Fruit fly (Drosophila melanogaster): ENCODE measurements around the gene CG42634.

The CG42634 gene

DNA sequence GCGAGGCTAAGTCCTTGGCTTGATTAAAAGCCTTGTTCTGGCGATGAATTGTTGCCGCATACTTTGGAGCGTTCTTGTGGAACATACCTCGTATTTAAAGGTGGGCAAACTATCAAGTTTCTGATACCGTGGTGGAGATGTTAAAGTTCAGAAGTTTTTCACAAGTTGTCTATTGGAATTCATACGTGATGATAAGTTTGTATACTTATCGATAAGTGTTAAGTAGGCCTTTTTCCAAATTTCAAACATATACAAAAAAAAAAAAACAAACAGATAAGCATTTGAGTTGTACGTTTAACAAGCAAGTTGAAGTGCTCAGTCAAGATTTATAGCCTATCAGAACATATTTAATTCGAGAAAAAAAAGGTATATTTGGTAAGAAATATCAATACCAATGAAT, 21.6 kb upstream of the CG42634 start, which contains the start of gene CG5681:
TSS of gene CG5681 (plus strand) at position 301 of the 400 bp plus-strand sequence.
- TF ChIP-seq CG8159 (tag; optimal IDR thresholded peaks at IDR 0.05) (no peak), rn (GFP tag; IDR thresholded peaks at IDR 0.05) (no peak), D1 (tag; optimal IDR thresholded peaks at IDR 0.05) (no peak), CG32121 (GFP tag; IDR thresholded peaks at IDR 0.05) (no peak), CG34367 (tag; optimal IDR thresholded peaks at IDR 0.05) (no peak)

DNA sequence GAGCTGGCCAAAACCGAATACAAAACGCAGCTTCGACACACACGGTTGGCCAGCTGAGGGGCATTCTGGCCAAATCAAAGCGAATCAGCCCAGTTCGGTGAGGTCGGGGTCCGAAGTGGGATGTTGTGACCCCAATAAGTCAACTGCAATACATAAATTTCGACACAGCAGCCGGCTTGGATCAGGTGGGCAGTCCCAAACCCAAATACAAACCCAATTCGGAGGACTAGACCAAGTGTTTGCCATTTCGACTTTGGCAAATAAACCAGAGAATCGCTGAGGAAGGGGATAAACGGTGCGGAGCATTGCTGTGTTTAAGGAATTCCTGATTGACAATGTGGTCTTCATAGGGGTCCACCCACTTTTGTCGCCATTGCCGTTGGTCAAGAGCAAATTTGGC, 18.8 kb upstream of the CG42634 start:
- no peak for TF ChIP-seq CG34367 (tag; optimal IDR thresholded peaks at IDR 0.05)
- TF ChIP-seq Pif1B (GFP tag; optimal IDR thresholded peaks at IDR 0.05): no peak
- TF ChIP-seq Ets98B (GFP tag; IDR thresholded peaks at IDR 0.05): no peak
- no peak for TF ChIP-seq rn (GFP tag; IDR thresholded peaks at IDR 0.05)
- no peak for TF ChIP-seq CG15710 (tag; optimal IDR thresholded peaks at IDR 0.05)
- TF ChIP-seq fd96Ca (GFP tag; IDR thresholded peaks at IDR 0.05): no peak
- no peak for TF ChIP-seq D1 (tag; optimal IDR thresholded peaks at IDR 0.05)
- no peak for TF ChIP-seq CG8159 (tag; optimal IDR thresholded peaks at IDR 0.05)
- no peak for TF ChIP-seq Pif1A (GFP tag; optimal IDR thresholded peaks at IDR 0.05)
- no peak for TF ChIP-seq CG32121 (GFP tag; IDR thresholded peaks at IDR 0.05)
- TF ChIP-seq CG17806 (tag; optimal IDR thresholded peaks at IDR 0.05): no peak
- TF ChIP-seq CG13204 (GFP tag; optimal IDR thresholded peaks at IDR 0.05): no peak
- TF ChIP-seq CG14655 (GFP tag; optimal IDR thresholded peaks at IDR 0.05): no peak
- no peak for TF ChIP-seq CG8301 (tag; optimal IDR thresholded peaks at IDR 0.05)
- TF ChIP-seq gl (tag; optimal IDR thresholded peaks at IDR 0.05): no peak
- no peak for TF ChIP-seq CG12605 (GFP tag; IDR thresholded peaks at IDR 0.05)
- no peak for TF ChIP-seq CG10348 (GFP tag; IDR thresholded peaks at IDR 0.05)
- TF ChIP-seq CG4496 (GFP tag; IDR thresholded peaks at IDR 0.05): no peak
- no peak for TF ChIP-seq CG9948 (tag; optimal IDR thresholded peaks at IDR 0.05)
- TF ChIP-seq EcR (GFP tag; optimal IDR thresholded peaks at IDR 0.05): no peak

DNA sequence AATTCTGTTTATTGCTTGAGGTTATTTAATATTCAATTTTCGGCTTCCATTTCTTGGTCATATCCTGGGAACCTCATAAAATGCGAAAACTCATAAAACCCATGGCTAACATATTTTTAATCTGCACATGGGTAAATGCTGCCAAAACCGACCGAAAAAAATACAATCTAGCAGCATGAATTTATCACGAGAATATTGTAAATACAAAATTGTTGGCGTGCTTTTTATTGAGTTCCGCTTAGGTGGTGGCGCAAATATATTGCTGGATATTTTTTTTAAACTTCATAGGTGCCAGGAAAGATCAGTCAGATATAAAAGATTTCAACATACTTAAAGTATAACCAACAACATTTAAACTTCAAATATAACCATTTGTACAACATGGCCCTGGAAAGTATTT, 17.6 kb upstream of the CG42634 start, which contains the start of gene Prosbeta5R2:
TSS of gene Prosbeta5R2 (plus strand) at position 301 of the 400 bp plus-strand sequence.
- TF ChIP-seq CG13204 (GFP tag; optimal IDR thresholded peaks at IDR 0.05) (no peak), CG9948 (tag; optimal IDR thresholded peaks at IDR 0.05) (no peak), CG15710 (tag; optimal IDR thresholded peaks at IDR 0.05) (no peak), EcR (GFP tag; optimal IDR thresholded peaks at IDR 0.05) (no peak), gl (tag; optimal IDR thresholded peaks at IDR 0.05) (no peak), Snoo (tag; optimal IDR thresholded peaks at IDR 0.05) (no peak), CG32121 (GFP tag; IDR thresholded peaks at IDR 0.05) (no peak), Pif1B (GFP tag; optimal IDR thresholded peaks at IDR 0.05) (no peak), CG12605 (GFP tag; IDR thresholded peaks at IDR 0.05) (no peak), fd96Ca (GFP tag; IDR thresholded peaks at IDR 0.05) (no peak), D1 (tag; optimal IDR thresholded peaks at IDR 0.05) (no peak), CG8301 (tag; optimal IDR thresholded peaks at IDR 0.05) (no peak), Ets98B (GFP tag; IDR thresholded peaks at IDR 0.05) (no peak), CG14655 (GFP tag; optimal IDR thresholded peaks at IDR 0.05) (no peak), CG34367 (tag; optimal IDR thresholded peaks at IDR 0.05) (no peak)

DNA sequence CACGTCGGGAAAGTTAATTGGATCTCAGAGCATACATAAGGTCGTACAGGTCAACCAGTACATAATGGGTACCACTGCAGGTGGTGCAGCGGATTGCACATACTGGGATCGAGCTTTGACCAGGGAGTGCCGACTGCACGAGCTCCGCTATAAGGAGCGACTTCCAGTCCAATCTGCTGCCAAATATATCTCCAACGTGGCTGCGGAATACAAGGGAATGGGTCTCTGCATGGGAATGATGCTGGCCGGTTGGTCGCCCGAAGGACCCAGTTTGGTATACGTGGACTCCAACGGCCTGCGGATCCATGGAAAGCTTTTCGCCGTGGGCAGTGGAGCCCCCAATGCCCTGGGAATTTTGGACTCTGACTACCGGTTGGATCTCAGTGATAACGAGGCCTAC, 17.0 kb upstream of the CG42634 start:
- TF ChIP-seq CG15710 (tag; optimal IDR thresholded peaks at IDR 0.05) (no peak), D1 (tag; optimal IDR thresholded peaks at IDR 0.05) (no peak), CG10348 (GFP tag; IDR thresholded peaks at IDR 0.05) (no peak), CG13204 (GFP tag; optimal IDR thresholded peaks at IDR 0.05) (no peak), CG34367 (tag; optimal IDR thresholded peaks at IDR 0.05) (no peak), CG8159 (tag; optimal IDR thresholded peaks at IDR 0.05) (no peak), Snoo (tag; optimal IDR thresholded peaks at IDR 0.05) (no peak), Pif1B (GFP tag; optimal IDR thresholded peaks at IDR 0.05) (no peak), CG9948 (tag; optimal IDR thresholded peaks at IDR 0.05) (no peak), rn (GFP tag; IDR thresholded peaks at IDR 0.05) (no peak), CG8301 (tag; optimal IDR thresholded peaks at IDR 0.05) (no peak), EcR (GFP tag; optimal IDR thresholded peaks at IDR 0.05) (no peak), CG4496 (GFP tag; IDR thresholded peaks at IDR 0.05) (no peak), Pif1A (GFP tag; optimal IDR thresholded peaks at IDR 0.05) (no peak), fd96Ca (GFP tag; IDR thresholded peaks at IDR 0.05) (no peak), CG12605 (GFP tag; IDR thresholded peaks at IDR 0.05) (no peak), CG14655 (GFP tag; optimal IDR thresholded peaks at IDR 0.05) (no peak), CG32121 (GFP tag; IDR thresholded peaks at IDR 0.05) (no peak)

DNA sequence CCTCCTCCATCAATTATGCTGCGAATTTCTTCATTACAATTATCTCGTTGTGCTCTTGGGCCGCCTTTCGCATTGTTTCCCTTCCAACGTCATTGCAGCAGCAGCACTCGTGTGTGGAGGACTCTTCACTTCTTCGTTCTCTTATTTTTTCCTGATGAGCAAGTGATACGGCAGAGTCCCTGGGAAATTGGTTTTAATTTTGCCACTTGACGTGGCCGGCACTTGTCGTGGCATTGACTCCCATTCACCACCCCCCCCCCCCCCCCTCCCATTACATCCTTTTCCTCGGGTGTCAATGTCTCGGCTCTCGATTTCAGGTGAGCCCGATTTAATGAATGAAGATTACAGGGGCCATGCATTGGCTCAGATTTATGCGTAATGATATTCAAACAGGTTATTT, 5.6 kb upstream of the CG42634 start:
- TF ChIP-seq CG32121 (GFP tag; IDR thresholded peaks at IDR 0.05) (no peak), EcR (GFP tag; optimal IDR thresholded peaks at IDR 0.05) (peak; percentile 69), CG34367 (tag; optimal IDR thresholded peaks at IDR 0.05) (no peak), D1 (tag; optimal IDR thresholded peaks at IDR 0.05) (no peak), CG15710 (tag; optimal IDR thresholded peaks at IDR 0.05) (no peak)

DNA sequence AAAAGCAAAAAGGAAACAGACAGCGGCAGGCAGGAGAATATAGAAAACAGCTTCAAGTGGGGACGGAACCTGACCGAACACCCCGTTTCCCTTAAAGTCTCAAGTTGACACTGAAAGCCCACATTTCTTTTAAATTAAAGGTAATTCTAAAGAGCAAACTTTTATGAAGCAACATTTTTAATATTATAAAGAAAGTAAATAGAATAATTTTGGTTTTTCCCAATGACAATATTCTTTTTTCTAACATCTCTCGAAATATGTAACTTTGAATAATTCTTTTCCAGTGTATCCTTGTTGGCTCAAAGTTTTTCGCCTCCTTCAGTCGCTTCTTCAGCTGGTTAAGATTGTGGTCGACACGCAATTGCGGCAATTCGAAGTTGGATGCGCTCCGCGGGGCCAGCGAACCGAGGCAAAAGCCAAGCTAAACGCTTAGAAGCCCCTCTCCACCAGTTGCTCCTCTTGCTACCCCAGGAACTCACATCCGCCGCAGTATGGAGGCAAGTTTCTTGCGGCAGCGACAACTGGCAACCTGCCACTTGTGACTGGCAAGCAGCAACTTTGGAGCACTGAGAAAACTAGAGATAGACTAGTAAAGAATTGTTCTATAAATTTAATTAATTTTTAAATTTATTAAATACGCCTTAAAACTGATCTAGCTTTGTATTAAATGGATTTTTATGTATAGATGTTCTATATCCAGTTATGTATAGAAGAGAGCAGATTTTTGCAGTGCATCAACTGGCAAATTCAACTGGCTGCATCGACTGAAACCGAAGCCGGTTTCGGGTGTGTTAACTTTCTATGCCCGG, 4.5 kb upstream of the CG42634 start:
- peak; percentile 87 for TF ChIP-seq fd96Ca (GFP tag; IDR thresholded peaks at IDR 0.05)
- peak; percentile 58 for TF ChIP-seq CG34367 (tag; optimal IDR thresholded peaks at IDR 0.05)
- peak; percentile 80 for TF ChIP-seq CG14655 (GFP tag; optimal IDR thresholded peaks at IDR 0.05)
- TF ChIP-seq CG15710 (tag; optimal IDR thresholded peaks at IDR 0.05): peak; percentile 76
- peak; percentile 14 for TF ChIP-seq gl (tag; optimal IDR thresholded peaks at IDR 0.05)
- TF ChIP-seq Pif1A (GFP tag; optimal IDR thresholded peaks at IDR 0.05): peak; percentile 53
- peak; percentile 91 for TF ChIP-seq Ets98B (GFP tag; IDR thresholded peaks at IDR 0.05)
- peak; percentile 62 for TF ChIP-seq Snoo (tag; optimal IDR thresholded peaks at IDR 0.05)
- peak; percentile 53; the same call in 1 of the 2 replicates for TF ChIP-seq CG10348 (GFP tag; IDR thresholded peaks at IDR 0.05)
- peak; percentile 81 for TF ChIP-seq CG17806 (tag; optimal IDR thresholded peaks at IDR 0.05)
- TF ChIP-seq D1 (tag; optimal IDR thresholded peaks at IDR 0.05): peak; percentile 1
- peak; percentile 75 for TF ChIP-seq CG8301 (tag; optimal IDR thresholded peaks at IDR 0.05)
- TF ChIP-seq rn (GFP tag; IDR thresholded peaks at IDR 0.05): peak; percentile 89
- TF ChIP-seq CG13204 (GFP tag; optimal IDR thresholded peaks at IDR 0.05): peak; percentile 45
- TF ChIP-seq CG8159 (tag; optimal IDR thresholded peaks at IDR 0.05): peak; percentile 76
- TF ChIP-seq EcR (GFP tag; optimal IDR thresholded peaks at IDR 0.05): peak; percentile 23
- TF ChIP-seq CG9948 (tag; optimal IDR thresholded peaks at IDR 0.05): peak; percentile 76
- peak; percentile 82 for TF ChIP-seq CG12605 (GFP tag; IDR thresholded peaks at IDR 0.05)
- TF ChIP-seq Pif1B (GFP tag; optimal IDR thresholded peaks at IDR 0.05): peak; percentile 68
- peak; percentile 95 for TF ChIP-seq CG32121 (GFP tag; IDR thresholded peaks at IDR 0.05)
- peak; percentile 93 for TF ChIP-seq CG4496 (GFP tag; IDR thresholded peaks at IDR 0.05)
